Fruit fly (Drosophila melanogaster) whole organism, embryonic: ENCODE measurements around the gene ClpX.
A peak's percentile ranks its signal among the peaks of the same experiment; 100 is the strongest.

Experiments
- Asciz ChIP-seq: fragments of 200-800 bp; sonication (Bioruptor generic); optimal IDR thresholded peaks from 2 replicates; lab custom pipeline; 2017; ENCODE audit warnings: missing biosample characterization, mild to moderate bottlenecking, missing genetic modification characterization, missing genetic modification reagents
- Bgb ChIP-seq: fragments of 200-800 bp; sonication (Bioruptor generic); IDR thresholded peaks from 2 replicates; pipeline ENCODE4 v1.3.6; 2022; ENCODE audit warnings: missing biosample characterization, missing genetic modification characterization; ENCODE audit not compliant: partially characterized antibody
- Bteb2 ChIP-seq: fragments of 200-800 bp; sonication (Bioruptor generic); optimal IDR thresholded peaks from 2 replicates; lab custom pipeline; 2016; ENCODE audit warnings: missing biosample characterization, missing genetic modification characterization
- CG10274 ChIP-seq: fragments of 200-800 bp; sonication (Bioruptor generic); optimal IDR thresholded peaks from 3 replicates; lab custom pipeline; 2017; ENCODE audit warnings: missing biosample characterization, mild to moderate bottlenecking, missing genetic modification characterization
- CG10979 ChIP-seq: fragments of 200-800 bp; sonication (Bioruptor generic); optimal IDR thresholded peaks from 2 replicates; lab custom pipeline; 2018; ENCODE audit warnings: missing biosample characterization, mild to moderate bottlenecking, missing genetic modification characterization, moderate library complexity
- CG11093 ChIP-seq: fragments of 200-800 bp; sonication (Bioruptor generic); IDR thresholded peaks from 3 replicates; pipeline ENCODE4 v1.3.6; 2022; ENCODE audit warnings: missing biosample characterization, missing genetic modification characterization
- CG11696 ChIP-seq: fragments of 200-800 bp; sonication (Bioruptor generic); IDR thresholded peaks from 2 replicates; pipeline ENCODE4 v1.3.6; 2022; ENCODE audit warnings: missing biosample characterization, missing genetic modification characterization
- CG14441 ChIP-seq: fragments of 200-800 bp; sonication (Bioruptor generic); IDR thresholded peaks from 2 replicates; pipeline ENCODE4 v1.3.6; 2022; ENCODE audit warnings: missing biosample characterization, missing genetic modification characterization
- CG1529 ChIP-seq: fragments of 200-800 bp; sonication (Bioruptor generic); optimal IDR thresholded peaks from 3 replicates; lab custom pipeline; 2018; ENCODE audit warnings: missing biosample characterization, missing genetic modification characterization
- CG15479 ChIP-seq: fragments of 200-800 bp; sonication (Bioruptor generic); optimal IDR thresholded peaks from 3 replicates; lab custom pipeline; 2019; ENCODE audit warnings: missing biosample characterization, mild to moderate bottlenecking, missing genetic modification characterization, moderate library complexity
- CG16815 ChIP-seq: fragments of 200-800 bp; sonication (Bioruptor generic); optimal IDR thresholded peaks from 3 replicates; lab custom pipeline; 2017; ENCODE audit warnings: missing biosample characterization, mild to moderate bottlenecking, missing genetic modification characterization
- CG2116 ChIP-seq: fragments of 200-800 bp; sonication (Bioruptor generic); optimal IDR thresholded peaks from 3 replicates; lab custom pipeline; 2018; ENCODE audit warnings: missing biosample characterization, mild to moderate bottlenecking, missing genetic modification characterization
- CG3163 ChIP-seq: fragments of 200-800 bp; sonication (Bioruptor generic); optimal IDR thresholded peaks from 3 replicates; lab custom pipeline; 2016; ENCODE audit warnings: missing biosample characterization, missing genetic modification characterization
- CG3407 ChIP-seq: fragments of 200-800 bp; sonication (Bioruptor generic); optimal IDR thresholded peaks from 2 replicates; lab custom pipeline; 2018; ENCODE audit warnings: missing biosample characterization, mild to moderate bottlenecking, missing genetic modification characterization
- CG3995 ChIP-seq: fragments of 200-800 bp; sonication (Bioruptor generic); optimal IDR thresholded peaks from 3 replicates; lab custom pipeline; 2016; ENCODE audit warnings: missing biosample characterization, missing genetic modification characterization
- CG42726 ChIP-seq: fragments of 200-800 bp; sonication (Bioruptor generic); IDR thresholded peaks from 2 replicates; pipeline ENCODE4 v1.3.6; 2022; ENCODE audit warnings: missing biosample characterization, missing genetic modification characterization; ENCODE audit not compliant: partially characterized antibody
- CG5180 ChIP-seq: fragments of 200-800 bp; sonication (Bioruptor generic); optimal IDR thresholded peaks from 3 replicates; lab custom pipeline; 2017; ENCODE audit warnings: missing biosample characterization, missing genetic modification characterization, mild to moderate bottlenecking, moderate library complexity, missing genetic modification reagents
- CG6854 ChIP-seq: fragments of 200-800 bp; sonication (Bioruptor generic); optimal IDR thresholded peaks from 3 replicates; lab custom pipeline; 2017; ENCODE audit warnings: missing biosample characterization, mild to moderate bottlenecking, missing genetic modification characterization
- CG7928 ChIP-seq: fragments of 200-800 bp; sonication (Bioruptor generic); optimal IDR thresholded peaks from 2 replicates; lab custom pipeline; 2017; ENCODE audit warnings: missing biosample characterization, mild to moderate bottlenecking, missing genetic modification characterization
- CG8290 ChIP-seq, 3 experiments: fragments of 200-800 bp; sonication (Bioruptor generic); optimal IDR thresholded peaks; 2 replicates each; lab custom pipeline; 2016 to 2019; ENCODE audit warnings: missing biosample characterization in 3 of 3, missing genetic modification characterization in 3 of 3, mild to moderate bottlenecking in 2 of 3, moderate library complexity in 1 of 3
- CG8359 ChIP-seq: fragments of 200-800 bp; sonication (Bioruptor generic); optimal IDR thresholded peaks from 2 replicates; lab custom pipeline; 2017; ENCODE audit warnings: missing biosample characterization, mild to moderate bottlenecking, missing genetic modification characterization, borderline replicate concordance
- HHEX ChIP-seq: fragments of 200-800 bp; sonication (Bioruptor generic); optimal IDR thresholded peaks from 3 replicates; lab custom pipeline; 2017; ENCODE audit warnings: missing biosample characterization, mild to moderate bottlenecking, missing genetic modification characterization, missing genetic modification reagents
- HLH4C ChIP-seq: fragments of 200-800 bp; sonication (Bioruptor generic); IDR thresholded peaks from 3 replicates; pipeline ENCODE4 v1.3.6; 2022; ENCODE audit warnings: missing biosample characterization, missing genetic modification characterization; ENCODE audit not compliant: partially characterized antibody
- HmgZ ChIP-seq: fragments of 200-800 bp; sonication (Bioruptor generic); optimal IDR thresholded peaks from 2 replicates; lab custom pipeline; 2018; ENCODE audit warnings: missing biosample characterization, mild to moderate bottlenecking, missing genetic modification characterization
- Jarid2 ChIP-seq: fragments of 200-800 bp; sonication (Bioruptor generic); optimal IDR thresholded peaks from 3 replicates; lab custom pipeline; 2017; ENCODE audit warnings: mild to moderate bottlenecking, missing biosample characterization, missing genetic modification reagents, missing genetic modification characterization
- Lpt ChIP-seq: fragments of >200 bp; optimal IDR thresholded peaks from 2 replicates; lab custom pipeline; 2018; ENCODE audit warnings: missing biosample characterization, missing genetic modification characterization
- Meics ChIP-seq: fragments of 200-800 bp; sonication (Bioruptor generic); optimal IDR thresholded peaks from 2 replicates; lab custom pipeline; 2017; ENCODE audit warnings: missing biosample characterization, mild to moderate bottlenecking, missing genetic modification characterization
- Nf-YB ChIP-seq: fragments of 200-800 bp; sonication (Bioruptor generic); optimal IDR thresholded peaks from 3 replicates; lab custom pipeline; 2019; ENCODE audit warnings: missing biosample characterization, mild to moderate bottlenecking, missing genetic modification characterization, moderate library complexity
- Oaz ChIP-seq: fragments of 200-800 bp; sonication (Bioruptor generic); IDR thresholded peaks from 2 replicates; pipeline ENCODE4 v1.3.6; 2022; ENCODE audit warnings: missing biosample characterization, missing genetic modification characterization
- Stat92E ChIP-seq, 3 experiments: fragments of >200 bp in 2 of 3; fragments of 200-800 bp in 1 of 3; sonication (Bioruptor generic) in 1 of 3; optimal IDR thresholded peaks; 2 replicates each; lab custom pipeline; 2017 to 2019; ENCODE audit warnings: missing biosample characterization in 3 of 3, missing genetic modification characterization in 3 of 3, mild to moderate bottlenecking in 1 of 3, moderate library complexity in 1 of 3
- bowl ChIP-seq: fragments of 200-800 bp; sonication (Bioruptor generic); IDR thresholded peaks from 2 replicates; pipeline ENCODE4 v1.3.6; 2022; ENCODE audit warnings: missing biosample characterization, missing genetic modification characterization
- chif ChIP-seq, 2 experiments: fragments of 200-800 bp; sonication (Bioruptor generic); optimal IDR thresholded peaks; 3 replicates each; lab custom pipeline; 2016; ENCODE audit warnings: missing biosample characterization in 2 of 2, missing genetic modification characterization in 2 of 2
- chm ChIP-seq: fragments of 200-800 bp; sonication (Bioruptor generic); IDR thresholded peaks from 2 replicates; pipeline ENCODE4 v1.3.6; 2022; ENCODE audit warnings: missing biosample characterization, missing genetic modification characterization
- chn ChIP-seq: fragments of 200-800 bp; sonication (Bioruptor generic); optimal IDR thresholded peaks from 2 replicates; lab custom pipeline; 2016; ENCODE audit warnings: missing biosample characterization, missing genetic modification characterization
- eyg ChIP-seq: fragments of 200-800 bp; sonication (Bioruptor generic); optimal IDR thresholded peaks from 3 replicates; lab custom pipeline; 2016; ENCODE audit warnings: missing biosample characterization, missing genetic modification characterization
- grau ChIP-seq: fragments of 200-800 bp; optimal IDR thresholded peaks from 3 replicates; lab custom pipeline; 2019; ENCODE audit warnings: missing biosample characterization, mild to moderate bottlenecking, missing genetic modification characterization, moderate library complexity
- jing ChIP-seq: fragments of 200-800 bp; sonication (Bioruptor generic); optimal IDR thresholded peaks from 2 replicates; lab custom pipeline; 2018; ENCODE audit warnings: missing biosample characterization, mild to moderate bottlenecking, missing genetic modification characterization
- phol ChIP-seq: fragments of 200-800 bp; sonication (Bioruptor generic); optimal IDR thresholded peaks from 3 replicates; lab custom pipeline; 2018; ENCODE audit warnings: missing biosample characterization, mild to moderate bottlenecking, missing genetic modification characterization, moderate library complexity
- pros ChIP-seq: fragments of 200-800 bp; sonication (Bioruptor generic); optimal IDR thresholded peaks from 3 replicates; lab custom pipeline; 2019; ENCODE audit warnings: missing biosample characterization, mild to moderate bottlenecking, missing genetic modification characterization, moderate library complexity
- ranshi ChIP-seq: fragments of 200-800 bp; sonication (Bioruptor generic); IDR thresholded peaks from 2 replicates; pipeline ENCODE4 v1.3.6; 2022; ENCODE audit warnings: missing biosample characterization, missing genetic modification characterization
- ro ChIP-seq: fragments of 200-800 bp; sonication (Bioruptor generic); IDR thresholded peaks from 2 replicates; pipeline ENCODE4 v1.3.6; 2022; ENCODE audit warnings: missing biosample characterization, missing genetic modification characterization
- sd ChIP-seq: fragments of 200-800 bp; sonication (Bioruptor generic); optimal IDR thresholded peaks from 3 replicates; lab custom pipeline; 2018; ENCODE audit warnings: missing biosample characterization, mild to moderate bottlenecking, missing genetic modification characterization, moderate library complexity
- sim ChIP-seq: fragments of 200-800 bp; sonication (Bioruptor generic); IDR thresholded peaks from 2 replicates; pipeline ENCODE4 v1.3.6; 2022; ENCODE audit warnings: missing biosample characterization, missing genetic modification characterization
- sug ChIP-seq: fragments of 200-800 bp; optimal IDR thresholded peaks from 2 replicates; lab custom pipeline; 2019; ENCODE audit warnings: missing biosample characterization, mild to moderate bottlenecking, missing genetic modification characterization, moderate library complexity
- trh ChIP-seq: fragments of 200-800 bp; sonication (Bioruptor generic); optimal IDR thresholded peaks from 2 replicates; lab custom pipeline; 2016; ENCODE audit warnings: missing biosample characterization, missing genetic modification characterization
- tup ChIP-seq: fragments of 200-800 bp; sonication (Bioruptor generic); optimal IDR thresholded peaks from 2 replicates; lab custom pipeline; 2016; ENCODE audit warnings: missing biosample characterization, mild to moderate bottlenecking, missing genetic modification characterization, moderate library complexity
- unc-4 ChIP-seq: fragments of 200-800 bp; sonication (Bioruptor generic); IDR thresholded peaks from 2 replicates; pipeline ENCODE4 v1.3.6; 2022; ENCODE audit warnings: missing biosample characterization, missing genetic modification characterization; ENCODE audit not compliant: partially characterized antibody
- wdn ChIP-seq: fragments of 200-800 bp; sonication (Bioruptor generic); IDR thresholded peaks from 2 replicates; pipeline ENCODE4 v1.3.6; 2022; ENCODE audit warnings: missing biosample characterization, missing genetic modification characterization

Gene ClpX

dm6 chr3R:19904865-19905373, 1.4 kb upstream of the ClpX start, which contains the start of the genes Surf6 and RhoGAP92B (continued):
- TF ChIP-seq HHEX (GFP tag; lab: Kevin White, UChicago) (peak; percentile 58), CG16815 (GFP tag; lab: Kevin White, UChicago) (no peak), CG7928 (peak; percentile 63), Meics (GFP tag; lab: Kevin White, UChicago) (peak; percentile 69), HmgZ (peak; percentile 79), Nf-YB (GFP tag; lab: Kevin White, UChicago) (peak; percentile 33), tup (GFP tag; lab: Kevin White, UChicago) (no peak), Stat92E (GFP tag; optimal IDR thresholded peaks at IDR 0.05; lab: Kevin White, UChicago) (peak in 1 of 3 experiments; percentile 71), CG3407 (GFP tag; lab: Kevin White, UChicago) (peak; percentile 17), unc-4 (GFP tag; lab: Robert Waterston, UW) (peak; percentile 45; the same call in 1 of the 2 replicates), chn (GFP tag; lab: Kevin White, UChicago) (peak; percentile 56), CG11093 (GFP tag; lab: Robert Waterston, UW) (peak; percentile 9; the same call in 1 of the 3 replicates), ranshi (GFP tag; lab: Robert Waterston, UW) (0 out of 2 replicates have a peak, but pooled peaks have one; percentile 25), sug (tag; lab: Kevin White, UChicago) (peak; percentile 69), CG6854 (GFP tag; lab: Kevin White, UChicago) (peak; percentile 11), Asciz (peak; percentile 60), CG10979 (tag; lab: Kevin White, UChicago) (peak; percentile 53), CG8290 (GFP tag; optimal IDR thresholded peaks at IDR 0.05; lab: Kevin White, UChicago) (peak; percentile 34), CG8290 (tag; optimal IDR thresholded peaks at IDR 0.05; lab: Kevin White, UChicago) (peak; percentile 31 to 64), HLH4C (GFP tag; lab: Robert Waterston, UW) (peak; percentile 59; the same call in 1 of the 3 replicates), Lpt (GFP tag; lab: Kevin White, UChicago) (no peak), wdn (GFP tag; lab: Robert Waterston, UW) (no peak), pros (GFP tag; lab: Kevin White, UChicago) (no peak), phol (tag; lab: Kevin White, UChicago) (peak; percentile 77), chif (GFP tag; optimal IDR thresholded peaks at IDR 0.05; lab: Kevin White, UChicago) (peak in 1 of 2 experiments; percentile 62), CG3995 (GFP tag; lab: Kevin White, UChicago) (peak; percentile 39), Oaz (GFP tag; lab: Robert Waterston, UW) (no peak), CG15479 (GFP tag; lab: Kevin White, UChicago) (no peak), sim (GFP tag; lab: Robert Waterston, UW) (0 out of 2 replicates have a peak, but pooled peaks have one; percentile 8), Bgb (GFP tag; lab: Robert Waterston, UW) (no peak), eyg (GFP tag; lab: Kevin White, UChicago) (peak; percentile 43), CG1529 (GFP tag; lab: Kevin White, UChicago) (peak; percentile 41), CG11696 (no peak), CG3163 (GFP tag; lab: Kevin White, UChicago) (peak; percentile 38), trh (GFP tag; lab: Kevin White, UChicago) (no peak), jing (GFP tag; lab: Kevin White, UChicago) (no peak), CG10274 (GFP tag; lab: Kevin White, UChicago) (no peak), CG8359 (GFP tag; lab: Kevin White, UChicago) (peak; percentile 4), Bteb2 (GFP tag; lab: Kevin White, UChicago) (peak; percentile 58), ro (GFP tag; lab: Robert Waterston, UW) (no peak), chm (no peak; the same call in 1 of the 2 replicates), CG14441 (GFP tag; lab: Robert Waterston, UW) (peak; percentile 61; the same call in 1 of the 2 replicates), CG2116 (GFP tag; lab: Kevin White, UChicago) (peak; percentile 69), grau (tag; lab: Kevin White, UChicago) (peak; percentile 64), Jarid2 (GFP tag; lab: Kevin White, UChicago) (peak; percentile 53), sd (tag; lab: Kevin White, UChicago) (peak; percentile 67), CG42726 (GFP tag; lab: Robert Waterston, UW) (no peak; the same call in 1 of the 2 replicates), bowl (GFP tag; lab: Robert Waterston, UW) (no peak), CG5180 (no peak)
